Worm (Caenorhabditis elegans) whole organism, late embryonic: Measurements from ENCODE around the gene gld-3.
A peak's percentile ranks its signal among the peaks of the same experiment; 100 is the strongest.

Experiments
- C08G9.2 ChIP-seq: sonication (generic microtip); optimal IDR thresholded peaks from 2 replicates; lab custom pipeline; 2016; ENCODE audit warnings: mild to moderate bottlenecking, missing genetic modification characterization, moderate library complexity, missing compliant biosample characterization
- C38D4.7 ChIP-seq: fragments of 200-800 bp; sonication (Bioruptor generic); optimal IDR thresholded peaks from 2 replicates; lab custom pipeline; 2018; ENCODE audit warnings: mild to moderate bottlenecking, missing genetic modification characterization, moderate library complexity, missing compliant biosample characterization
- K09A11.1 ChIP-seq: sonication (generic microtip); optimal IDR thresholded peaks from 2 replicates; lab custom pipeline; 2017; ENCODE audit warnings: antibody characterized with exemption, mild to moderate bottlenecking, missing genetic modification characterization, missing compliant biosample characterization; ENCODE audit not compliant: insufficient read depth
- Y22D7AL.16 ChIP-seq: sonication (generic microtip); optimal IDR thresholded peaks from 2 replicates; lab custom pipeline; 2016; ENCODE audit warnings: missing genetic modification characterization, missing compliant biosample characterization
- ceh-24 ChIP-seq: sonication (generic microtip); optimal IDR thresholded peaks from 2 replicates; lab custom pipeline; 2016; ENCODE audit warnings: mild to moderate bottlenecking, missing genetic modification characterization, missing compliant biosample characterization
- ceh-30 ChIP-seq: fragments of 150-350 bp; optimal IDR thresholded peaks from 2 replicates; lab custom pipeline; 2014; ENCODE audit warnings: missing biosample characterization, missing genetic modification characterization
- ceh-31 ChIP-seq: sonication (generic microtip); optimal IDR thresholded peaks from 2 replicates; lab custom pipeline; 2016; ENCODE audit warnings: missing genetic modification characterization, missing compliant biosample characterization
- ceh-34 ChIP-seq: sonication (generic microtip); optimal IDR thresholded peaks from 2 replicates; lab custom pipeline; 2016; ENCODE audit warnings: mild to moderate bottlenecking, missing genetic modification characterization, missing compliant biosample characterization
- ceh-45 ChIP-seq: fragments of 200-800 bp; sonication (Bioruptor generic); IDR thresholded peaks from 2 replicates; pipeline ENCODE4 v1.3.6; 2022; ENCODE audit warnings: missing genetic modification reagents, missing genetic modification characterization, missing compliant biosample characterization
- ceh-6 ChIP-seq: fragments of 200-800 bp; sonication (Bioruptor generic); optimal IDR thresholded peaks from 2 replicates; lab custom pipeline; 2018; ENCODE audit warnings: mild to moderate bottlenecking, missing genetic modification characterization, missing compliant biosample characterization
- che-1 ChIP-seq: sonication (generic microtip); optimal IDR thresholded peaks from 2 replicates; lab custom pipeline; 2016; ENCODE audit warnings: mild to moderate bottlenecking, missing genetic modification characterization, missing compliant biosample characterization
- ets-4 ChIP-seq: sonication (generic microtip); optimal IDR thresholded peaks from 2 replicates; lab custom pipeline; 2016; ENCODE audit warnings: missing genetic modification characterization, missing compliant biosample characterization
- eyg-1 ChIP-seq: sonication (generic microtip); optimal IDR thresholded peaks from 2 replicates; lab custom pipeline; 2016; ENCODE audit warnings: missing genotype, missing genetic modification characterization, missing compliant biosample characterization
- fax-1 ChIP-seq: sonication (generic microtip); optimal IDR thresholded peaks from 2 replicates; lab custom pipeline; 2016; ENCODE audit warnings: missing genotype, missing genetic modification characterization, missing compliant biosample characterization
- gmeb-2 ChIP-seq: sonication (generic microtip); optimal IDR thresholded peaks from 2 replicates; lab custom pipeline; 2016; ENCODE audit warnings: missing genetic modification characterization, inconsistent platforms, missing compliant biosample characterization
- hlh-13 ChIP-seq: fragments of 200-800 bp; sonication (Bioruptor generic); optimal IDR thresholded peaks from 2 replicates; lab custom pipeline; 2018; ENCODE audit warnings: mild to moderate bottlenecking, missing genetic modification characterization, missing compliant biosample characterization
- hlh-30 ChIP-seq: sonication (generic microtip); optimal IDR thresholded peaks from 2 replicates; lab custom pipeline; 2017; ENCODE audit warnings: antibody characterized with exemption, missing genetic modification characterization, missing compliant biosample characterization; ENCODE audit not compliant: insufficient read depth
- hlh-6 ChIP-seq: sonication (generic microtip); optimal IDR thresholded peaks from 2 replicates; lab custom pipeline; 2016; ENCODE audit warnings: missing genotype, missing genetic modification characterization, missing compliant biosample characterization
- mec-3 ChIP-seq: sonication (generic microtip); optimal IDR thresholded peaks from 2 replicates; lab custom pipeline; 2016; ENCODE audit warnings: borderline replicate concordance, missing genetic modification characterization, missing compliant biosample characterization
- npax-4 ChIP-seq: sonication (generic microtip); optimal IDR thresholded peaks from 2 replicates; lab custom pipeline; 2016; ENCODE audit warnings: missing genetic modification characterization, missing compliant biosample characterization
- odd-2 ChIP-seq: sonication (generic microtip); optimal IDR thresholded peaks from 2 replicates; lab custom pipeline; 2017; ENCODE audit warnings: antibody characterized with exemption, mild to moderate bottlenecking, missing genetic modification characterization, missing compliant biosample characterization
- pax-1 ChIP-seq: fragments of 150-350 bp; optimal IDR thresholded peaks from 2 replicates; lab custom pipeline; 2014; ENCODE audit warnings: missing biosample characterization, missing genetic modification characterization
- pha-2 ChIP-seq: sonication (generic microtip); optimal IDR thresholded peaks from 2 replicates; lab custom pipeline; 2017; ENCODE audit warnings: mild to moderate bottlenecking, missing genetic modification characterization, missing compliant biosample characterization
- pros-1 ChIP-seq: fragments of 150-350 bp; optimal IDR thresholded peaks from 2 replicates; lab custom pipeline; 2014; ENCODE audit warnings: missing biosample characterization, missing genetic modification reagents, missing genetic modification characterization
- ref-2 ChIP-seq: sonication (generic microtip); optimal IDR thresholded peaks from 2 replicates; lab custom pipeline; 2016; ENCODE audit warnings: missing genetic modification characterization, missing compliant biosample characterization
- sox-2 ChIP-seq: fragments of 200-800 bp; sonication (Bioruptor generic); IDR thresholded peaks from 2 replicates; pipeline ENCODE4 v1.3.6; 2022; ENCODE audit warnings: missing genetic modification reagents, missing genetic modification characterization, missing compliant biosample characterization
- syd-9 ChIP-seq: sonication (generic microtip); optimal IDR thresholded peaks from 2 replicates; lab custom pipeline; 2016; ENCODE audit warnings: mild to moderate bottlenecking, missing genetic modification characterization, moderate library complexity, missing compliant biosample characterization
- tbx-2 ChIP-seq: sonication (generic microtip); optimal IDR thresholded peaks from 2 replicates; lab custom pipeline; 2016; ENCODE audit warnings: missing genetic modification characterization, missing compliant biosample characterization
- ttx-3 ChIP-seq: sonication (generic microtip); optimal IDR thresholded peaks from 2 replicates; lab custom pipeline; 2016; ENCODE audit warnings: missing genetic modification reagents, missing genetic modification characterization, missing compliant biosample characterization
- unc-55 ChIP-seq: sonication (generic microtip); optimal IDR thresholded peaks from 2 replicates; lab custom pipeline; 2017; ENCODE audit warnings: missing biosample characterization, missing genetic modification reagents, missing genetic modification characterization
- unc-86 ChIP-seq: sonication (generic microtip); optimal IDR thresholded peaks from 2 replicates; lab custom pipeline; 2016; ENCODE audit warnings: missing genetic modification characterization, missing compliant biosample characterization
- zip-5 ChIP-seq: sonication (generic microtip); optimal IDR thresholded peaks from 2 replicates; lab custom pipeline; 2016; ENCODE audit warnings: missing genetic modification characterization, missing compliant biosample characterization

Gene gld-3

DNA sequence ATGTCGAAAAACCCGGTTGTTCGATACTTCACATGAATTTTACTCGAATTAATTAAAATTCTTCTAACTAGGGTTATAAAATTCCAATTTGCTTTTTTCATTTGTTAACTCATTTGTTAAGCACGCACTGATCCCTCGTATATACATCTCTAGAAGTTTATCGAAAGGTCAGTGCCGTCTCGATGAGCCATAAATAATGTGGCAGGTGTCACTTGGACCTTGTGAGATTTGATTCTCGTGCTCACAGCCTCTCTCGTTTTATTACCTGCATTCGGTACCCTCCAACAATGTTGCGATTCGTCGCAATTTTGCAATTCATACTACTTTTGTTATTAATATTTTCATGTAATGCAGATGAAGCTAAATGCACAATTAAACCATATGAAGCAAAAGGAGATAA is 16.1 kb upstream of the gld-3 start, which contains the start of gene spon-1:
Gene spon-1, plus strand, starts transcription at position 208 of the 400 bp plus-strand sequence.
- TF ChIP-seq unc-55 (GFP tag; lab: Kevin White, UChicago): peak; percentile 54
- TF ChIP-seq ceh-34: no peak
- TF ChIP-seq hlh-30: no peak

DNA sequence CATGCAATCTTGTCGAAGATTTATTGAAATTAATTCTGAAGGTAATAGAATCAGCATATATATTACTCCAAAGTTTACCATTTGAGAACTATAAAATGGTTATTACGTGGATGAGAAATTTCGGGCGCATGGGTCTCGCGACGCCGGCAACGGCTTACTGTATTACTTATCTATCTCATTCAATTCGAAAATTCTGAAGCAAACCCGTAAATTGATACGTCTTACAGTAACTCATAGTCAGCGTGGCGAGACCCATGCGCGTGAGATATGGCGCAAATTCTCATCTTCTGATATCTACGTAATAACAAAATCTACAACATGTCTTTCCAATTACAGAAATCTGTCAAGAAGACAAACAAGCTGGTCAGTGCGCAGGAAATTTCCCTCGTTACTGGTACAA is 12.9 kb upstream of the gld-3 start:
- TF ChIP-seq che-1 (tag; lab: Kevin White, UChicago): no peak
- no peak for TF ChIP-seq unc-86 (tag; lab: Kevin White, UChicago)
- no peak for TF ChIP-seq K09A11.1 (tag; lab: Kevin White, UChicago)
- no peak for TF ChIP-seq mec-3 (tag; lab: Kevin White, UChicago)
- TF ChIP-seq hlh-13: no peak
- TF ChIP-seq pax-1 (tag; lab: Kevin White, UChicago): no peak
- TF ChIP-seq, all 69 proteins: peak for 0

DNA sequence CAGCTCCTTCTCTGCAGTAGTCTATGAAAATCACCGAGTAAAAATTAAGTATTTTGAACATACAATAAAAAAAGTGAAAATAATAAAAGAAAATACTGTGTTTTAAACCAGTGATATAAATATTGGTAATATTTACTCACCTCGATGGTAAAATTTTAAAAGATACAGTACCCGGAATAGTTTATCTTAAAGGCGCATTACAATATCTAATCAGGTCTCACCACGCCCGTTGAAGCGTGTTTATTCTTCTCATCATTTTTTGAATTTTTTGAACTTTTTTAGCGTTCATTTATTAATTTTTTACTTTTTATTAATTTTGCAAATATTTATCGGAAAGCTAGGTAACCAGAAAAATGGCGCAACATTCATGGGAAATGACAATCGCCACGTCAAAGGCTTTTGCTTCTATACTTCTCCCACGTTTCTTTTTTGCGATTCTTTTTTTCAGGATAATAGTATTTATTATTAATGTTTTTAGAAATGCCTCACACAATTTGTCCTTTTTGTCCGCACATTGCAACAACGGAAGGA is 10.6 kb upstream of the gld-3 start, which contains the start of gene F10E7.2:
Gene F10E7.2, plus strand, starts transcription at position 481 of the 531 bp plus-strand sequence.
- no peak for TF ChIP-seq eyg-1
- no peak for TF ChIP-seq gmeb-2 (tag; lab: Kevin White, UChicago)
- no peak for TF ChIP-seq unc-86 (tag; lab: Kevin White, UChicago)
- TF ChIP-seq odd-2 (tag; lab: Kevin White, UChicago): no peak
- TF ChIP-seq pros-1: no peak
- no peak for TF ChIP-seq ceh-45 (GFP tag; lab: Robert Waterston, UW)
- TF ChIP-seq npax-4 (tag; lab: Kevin White, UChicago): no peak
- TF ChIP-seq fax-1 (tag; lab: Kevin White, UChicago): no peak
- no peak for TF ChIP-seq ref-2 (tag; lab: Kevin White, UChicago)
- TF ChIP-seq ceh-30 (tag; lab: Kevin White, UChicago): no peak
- no peak for TF ChIP-seq C38D4.7
- no peak for TF ChIP-seq ceh-6 (GFP tag; lab: Kevin White, UChicago)
- TF ChIP-seq Y22D7AL.16 (tag; lab: Kevin White, UChicago): no peak
- TF ChIP-seq pha-2 (tag; lab: Kevin White, UChicago): no peak
- no peak for TF ChIP-seq ceh-24 (tag; lab: Kevin White, UChicago)
- no peak for TF ChIP-seq sox-2 (GFP tag; lab: Robert Waterston, UW)
- TF ChIP-seq tbx-2 (tag; lab: Kevin White, UChicago): no peak
- TF ChIP-seq ttx-3 (tag; lab: Kevin White, UChicago): no peak

DNA sequence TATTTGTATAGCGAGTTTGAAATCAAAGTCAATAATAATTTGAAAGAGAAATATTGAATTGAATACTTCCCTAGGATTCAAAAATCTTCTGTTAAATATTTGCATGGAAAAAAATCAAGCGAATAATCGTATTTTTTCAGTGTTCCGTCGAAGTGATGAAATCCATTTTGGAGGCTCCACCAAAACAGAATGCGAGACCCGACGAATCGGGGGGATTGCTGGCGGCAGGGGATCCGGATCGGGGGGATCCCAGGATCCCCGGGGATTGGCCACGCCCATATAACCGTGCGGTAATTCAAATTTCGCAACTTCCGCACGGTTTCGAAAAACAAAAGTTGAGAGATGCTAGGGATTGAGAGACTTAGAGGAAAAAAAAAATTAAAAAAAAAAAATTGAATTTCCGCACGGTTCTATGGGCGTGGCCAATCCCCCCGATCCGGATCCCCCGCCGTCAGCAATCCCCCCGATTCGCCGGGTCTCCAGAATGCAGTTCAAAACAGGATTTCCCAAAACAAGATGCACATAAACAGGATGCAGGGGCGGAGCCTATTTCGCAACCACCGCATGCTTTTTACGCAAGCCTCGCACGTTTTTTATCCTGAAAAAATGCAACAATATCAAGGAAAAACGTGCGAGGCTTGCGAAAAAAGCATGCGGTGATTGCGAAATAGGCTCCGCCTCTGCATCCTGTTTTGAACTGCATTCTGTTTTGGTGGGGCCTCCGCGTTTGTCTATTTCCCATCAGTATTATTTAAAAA is 9.6 kb upstream of the gld-3 start, which contains the start of gene F10E7.11:
Gene F10E7.11, minus strand, starts transcription at position 232 of the 758 bp plus-strand sequence.
- TF ChIP-seq ceh-34 (peak; percentile 16), ceh-30 (tag; lab: Kevin White, UChicago) (no peak), zip-5 (tag; lab: Kevin White, UChicago) (peak; percentile 29), C08G9.2 (tag; lab: Kevin White, UChicago) (peak; percentile 9), ref-2 (tag; lab: Kevin White, UChicago) (peak; percentile 23), tbx-2 (tag; lab: Kevin White, UChicago) (peak; percentile 59), ets-4 (tag; lab: Kevin White, UChicago) (no peak), unc-55 (GFP tag; lab: Kevin White, UChicago) (no peak), syd-9 (tag; lab: Kevin White, UChicago) (no peak), sox-2 (GFP tag; lab: Robert Waterston, UW) (no peak), ceh-31 (tag; lab: Kevin White, UChicago) (peak; percentile 25), hlh-6 (no peak)
